Worm (Caenorhabditis elegans) whole organism, late embryonic: ENCODE results near the gene lyst-1.

ENCODE experiments used
- C08G9.2 ChIP-seq: sonication (generic microtip); optimal IDR thresholded peaks from 2 replicates; lab custom pipeline; 2016; ENCODE audit warnings: mild to moderate bottlenecking, missing genetic modification characterization, moderate library complexity, missing compliant biosample characterization
- C38D4.7 ChIP-seq: fragments of 200-800 bp; sonication (Bioruptor generic); optimal IDR thresholded peaks from 2 replicates; lab custom pipeline; 2018; ENCODE audit warnings: mild to moderate bottlenecking, missing genetic modification characterization, moderate library complexity, missing compliant biosample characterization
- K02D7.2 ChIP-seq: sonication (generic microtip); optimal IDR thresholded peaks from 2 replicates; lab custom pipeline; 2017; ENCODE audit warnings: mild to moderate bottlenecking, missing genetic modification characterization, missing compliant biosample characterization
- K09A11.1 ChIP-seq: sonication (generic microtip); optimal IDR thresholded peaks from 2 replicates; lab custom pipeline; 2017; ENCODE audit warnings: antibody characterized with exemption, mild to moderate bottlenecking, missing genetic modification characterization, missing compliant biosample characterization; ENCODE audit not compliant: insufficient read depth
- ahr-1 ChIP-seq: sonication (generic microtip); optimal IDR thresholded peaks from 2 replicates; lab custom pipeline; 2016; ENCODE audit warnings: missing genetic modification characterization, missing compliant biosample characterization
- ama-1 ChIP-seq: fragments of 150-350 bp; optimal IDR thresholded peaks from 2 replicates; lab custom pipeline; 2014
- ceh-19 ChIP-seq: fragments of 200-800 bp; sonication (Bioruptor generic); optimal IDR thresholded peaks from 2 replicates; lab custom pipeline; 2018; ENCODE audit warnings: mild to moderate bottlenecking, missing genetic modification characterization, missing compliant biosample characterization
- ceh-30 ChIP-seq: fragments of 150-350 bp; optimal IDR thresholded peaks from 2 replicates; lab custom pipeline; 2014; ENCODE audit warnings: missing biosample characterization, missing genetic modification characterization
- ceh-31 ChIP-seq: sonication (generic microtip); optimal IDR thresholded peaks from 2 replicates; lab custom pipeline; 2016; ENCODE audit warnings: missing genetic modification characterization, missing compliant biosample characterization
- ceh-45 ChIP-seq: fragments of 200-800 bp; sonication (Bioruptor generic); IDR thresholded peaks from 2 replicates; pipeline ENCODE4 v1.3.6; 2022; ENCODE audit warnings: missing genetic modification reagents, missing genetic modification characterization, missing compliant biosample characterization
- ceh-48 ChIP-seq: sonication (generic microtip); optimal IDR thresholded peaks from 2 replicates; lab custom pipeline; 2016; ENCODE audit warnings: missing genetic modification characterization, inconsistent platforms, missing compliant biosample characterization
- ceh-6 ChIP-seq: fragments of 200-800 bp; sonication (Bioruptor generic); optimal IDR thresholded peaks from 2 replicates; lab custom pipeline; 2018; ENCODE audit warnings: mild to moderate bottlenecking, missing genetic modification characterization, missing compliant biosample characterization
- dmd-4 ChIP-seq: sonication (generic microtip); optimal IDR thresholded peaks from 2 replicates; lab custom pipeline; 2016; ENCODE audit warnings: borderline replicate concordance, missing genetic modification characterization, missing compliant biosample characterization
- ets-4 ChIP-seq: sonication (generic microtip); optimal IDR thresholded peaks from 2 replicates; lab custom pipeline; 2016; ENCODE audit warnings: missing genetic modification characterization, missing compliant biosample characterization
- eyg-1 ChIP-seq: sonication (generic microtip); optimal IDR thresholded peaks from 2 replicates; lab custom pipeline; 2016; ENCODE audit warnings: missing genotype, missing genetic modification characterization, missing compliant biosample characterization
- fax-1 ChIP-seq: sonication (generic microtip); optimal IDR thresholded peaks from 2 replicates; lab custom pipeline; 2016; ENCODE audit warnings: missing genotype, missing genetic modification characterization, missing compliant biosample characterization
- fkh-6 ChIP-seq: sonication (generic microtip); optimal IDR thresholded peaks from 2 replicates; lab custom pipeline; 2016; ENCODE audit warnings: missing genetic modification characterization, missing compliant biosample characterization
- hlh-13 ChIP-seq: fragments of 200-800 bp; sonication (Bioruptor generic); optimal IDR thresholded peaks from 2 replicates; lab custom pipeline; 2018; ENCODE audit warnings: mild to moderate bottlenecking, missing genetic modification characterization, missing compliant biosample characterization
- hlh-30 ChIP-seq: sonication (generic microtip); optimal IDR thresholded peaks from 2 replicates; lab custom pipeline; 2017; ENCODE audit warnings: antibody characterized with exemption, missing genetic modification characterization, missing compliant biosample characterization; ENCODE audit not compliant: insufficient read depth
- hlh-8 ChIP-seq: sonication (generic microtip); optimal IDR thresholded peaks from 2 replicates; lab custom pipeline; 2016; ENCODE audit warnings: missing genotype, missing genetic modification characterization, missing compliant biosample characterization
- lim-6 ChIP-seq: sonication (generic microtip); optimal IDR thresholded peaks from 2 replicates; lab custom pipeline; 2016; ENCODE audit warnings: missing genetic modification characterization, missing compliant biosample characterization
- madf-2 ChIP-seq: sonication (generic microtip); optimal IDR thresholded peaks from 2 replicates; lab custom pipeline; 2017; ENCODE audit warnings: missing genetic modification characterization, missing compliant biosample characterization
- mec-3 ChIP-seq: sonication (generic microtip); optimal IDR thresholded peaks from 2 replicates; lab custom pipeline; 2016; ENCODE audit warnings: borderline replicate concordance, missing genetic modification characterization, missing compliant biosample characterization
- nhr-11 ChIP-seq: fragments of 150-350 bp; optimal IDR thresholded peaks from 2 replicates; lab custom pipeline; 2014; ENCODE audit warnings: missing biosample characterization, missing genetic modification characterization
- npax-4 ChIP-seq: sonication (generic microtip); optimal IDR thresholded peaks from 2 replicates; lab custom pipeline; 2016; ENCODE audit warnings: missing genetic modification characterization, missing compliant biosample characterization
- odd-2 ChIP-seq: sonication (generic microtip); optimal IDR thresholded peaks from 2 replicates; lab custom pipeline; 2017; ENCODE audit warnings: antibody characterized with exemption, mild to moderate bottlenecking, missing genetic modification characterization, missing compliant biosample characterization
- pag-3 ChIP-seq: sonication (generic microtip); optimal IDR thresholded peaks from 2 replicates; lab custom pipeline; 2016; ENCODE audit warnings: missing compliant biosample characterization, missing genetic modification characterization, borderline replicate concordance
- pat-9 ChIP-seq: fragments of 200-800 bp; sonication (Bioruptor generic); optimal IDR thresholded peaks from 2 replicates; lab custom pipeline; 2018; ENCODE audit warnings: mild to moderate bottlenecking, missing genetic modification characterization, moderate library complexity, missing compliant biosample characterization
- pax-1 ChIP-seq: fragments of 150-350 bp; optimal IDR thresholded peaks from 2 replicates; lab custom pipeline; 2014; ENCODE audit warnings: missing biosample characterization, missing genetic modification characterization
- pha-2 ChIP-seq: sonication (generic microtip); optimal IDR thresholded peaks from 2 replicates; lab custom pipeline; 2017; ENCODE audit warnings: mild to moderate bottlenecking, missing genetic modification characterization, missing compliant biosample characterization
- pqm-1 ChIP-seq: sonication (generic microtip); optimal IDR thresholded peaks from 2 replicates; lab custom pipeline; 2016; ENCODE audit warnings: missing genetic modification characterization, missing compliant biosample characterization
- pros-1 ChIP-seq: fragments of 150-350 bp; optimal IDR thresholded peaks from 2 replicates; lab custom pipeline; 2014; ENCODE audit warnings: missing biosample characterization, missing genetic modification reagents, missing genetic modification characterization
- rnt-1 ChIP-seq: sonication (generic microtip); optimal IDR thresholded peaks from 2 replicates; lab custom pipeline; 2016; ENCODE audit warnings: missing genetic modification characterization, missing compliant biosample characterization
- sdc-2 ChIP-seq: sonication (generic microtip); optimal IDR thresholded peaks from 2 replicates; lab custom pipeline; 2016; ENCODE audit warnings: missing genotype, missing genetic modification characterization, missing compliant biosample characterization
- sox-2 ChIP-seq: fragments of 200-800 bp; sonication (Bioruptor generic); IDR thresholded peaks from 2 replicates; pipeline ENCODE4 v1.3.6; 2022; ENCODE audit warnings: missing genetic modification reagents, missing genetic modification characterization, missing compliant biosample characterization
- tbx-7 ChIP-seq: sonication (generic microtip); optimal IDR thresholded peaks from 2 replicates; lab custom pipeline; 2016; ENCODE audit warnings: missing genotype, missing genetic modification characterization, missing compliant biosample characterization
- ttx-3 ChIP-seq: sonication (generic microtip); optimal IDR thresholded peaks from 2 replicates; lab custom pipeline; 2016; ENCODE audit warnings: missing genetic modification reagents, missing genetic modification characterization, missing compliant biosample characterization
- unc-3 ChIP-seq, 2 experiments: fragments of 200-800 bp in 1 of 2; sonication (Bioruptor generic) in 1 of 2; sonication (generic microtip) in 1 of 2; conservative IDR thresholded peaks in 1 of 2; optimal IDR thresholded peaks in 1 of 2; 2 replicates each; pipeline versions ENCODE4 v1.3.6 to Lab custom; 2016 to 2022; ENCODE audit warnings: missing compliant biosample characterization in 2 of 2, missing genetic modification characterization in 2 of 2, missing genetic modification reagents in 1 of 2
- unc-55 ChIP-seq: sonication (generic microtip); optimal IDR thresholded peaks from 2 replicates; lab custom pipeline; 2017; ENCODE audit warnings: missing biosample characterization, missing genetic modification reagents, missing genetic modification characterization

lyst-1 gene

ce11 chrX:12114024-12114423 lies 26.9 kb downstream of the lyst-1 start, which contains the start of gene lgc-15:
lgc-15 (plus strand) TSS chrX:12114324.
- no peak for TF ChIP-seq ama-1
- TF ChIP-seq ceh-48 (tag; lab: Kevin White, UChicago), result no peak
- TF ChIP-seq nhr-11, result no peak
- no peak for TF ChIP-seq hlh-8 (tag; lab: Kevin White, UChicago)
- TF ChIP-seq K09A11.1 (tag; lab: Kevin White, UChicago), result no peak
- no peak for TF ChIP-seq mec-3
- no peak for TF ChIP-seq ceh-6 (GFP tag; lab: Kevin White, UChicago)
- TF ChIP-seq eyg-1 (tag; lab: Kevin White, UChicago), result no peak
- TF ChIP-seq pros-1 (tag; lab: Kevin White, UChicago), result no peak
- no peak for TF ChIP-seq hlh-13 (GFP tag; lab: Kevin White, UChicago)
- no peak for TF ChIP-seq pat-9 (tag; lab: Kevin White, UChicago)
- TF ChIP-seq ets-4 (tag; lab: Kevin White, UChicago), result no peak
- no peak for TF ChIP-seq hlh-30 (tag; lab: Kevin White, UChicago)
- TF ChIP-seq fax-1 (tag; lab: Kevin White, UChicago), result no peak

ce11 chrX:12111213-12111612 lies 29.7 kb downstream of the lyst-1 start, which contains the start of gene lgc-14:
lgc-14 (plus strand) TSS chrX:12111513.
- TF ChIP-seq npax-4 (tag; lab: Kevin White, UChicago), result no peak
- TF ChIP-seq odd-2 (tag; lab: Kevin White, UChicago), result no peak
- no peak for TF ChIP-seq fax-1 (tag; lab: Kevin White, UChicago)
- TF ChIP-seq unc-3 (GFP tag; conservative IDR thresholded peaks at IDR 0.05; lab: Robert Waterston, UW), result no peak
- TF ChIP-seq unc-3 (tag; optimal IDR thresholded peaks at IDR 0.05; lab: Kevin White, UChicago), result no peak
- TF ChIP-seq unc-55 (GFP tag; lab: Kevin White, UChicago), result no peak
- TF ChIP-seq ceh-30, result no peak
- no peak for TF ChIP-seq ceh-19 (GFP tag; lab: Kevin White, UChicago)
- TF ChIP-seq mec-3, result no peak
- no peak for TF ChIP-seq fkh-6 (tag; lab: Kevin White, UChicago)
- TF ChIP-seq pqm-1 (tag; lab: Kevin White, UChicago), result no peak
- no peak for TF ChIP-seq pax-1 (tag; lab: Kevin White, UChicago)
- TF ChIP-seq pha-2 (tag; lab: Kevin White, UChicago), result no peak
- TF ChIP-seq ceh-31 (tag; lab: Kevin White, UChicago), result no peak

ce11 chrX:12108517-12109216 lies 32.3 kb downstream of the lyst-1 start, which contains the start of the genes W03G11.2 and lgc-13:
W03G11.2 (minus strand) TSS chrX:12108617.
lgc-13 (plus strand) TSS chrX:12109166.
- TF ChIP-seq madf-2, result no peak
- no peak for TF ChIP-seq C38D4.7 (GFP tag; lab: Kevin White, UChicago)
- no peak for TF ChIP-seq fkh-6 (tag; lab: Kevin White, UChicago)
- no peak for TF ChIP-seq ahr-1
- no peak for TF ChIP-seq K02D7.2 (tag; lab: Kevin White, UChicago)
- TF ChIP-seq hlh-8 (tag; lab: Kevin White, UChicago), result no peak
- TF ChIP-seq hlh-13 (GFP tag; lab: Kevin White, UChicago), result no peak
- no peak for TF ChIP-seq ttx-3 (tag; lab: Kevin White, UChicago)
- no peak for TF ChIP-seq dmd-4 (tag; lab: Kevin White, UChicago)
- no peak for TF ChIP-seq sdc-2
- no peak for TF ChIP-seq lim-6 (tag; lab: Kevin White, UChicago)
- no peak for TF ChIP-seq odd-2 (tag; lab: Kevin White, UChicago)
- TF ChIP-seq K09A11.1 (tag; lab: Kevin White, UChicago), result no peak
- no peak for TF ChIP-seq rnt-1 (tag; lab: Kevin White, UChicago)
- no peak for TF ChIP-seq ceh-45 (GFP tag; lab: Robert Waterston, UW)
- TF ChIP-seq pag-3, result no peak
- no peak for TF ChIP-seq tbx-7 (tag; lab: Kevin White, UChicago)
- no peak for TF ChIP-seq C08G9.2 (tag; lab: Kevin White, UChicago)
- TF ChIP-seq unc-3 (GFP tag; conservative IDR thresholded peaks at IDR 0.05; lab: Robert Waterston, UW), result no peak
- TF ChIP-seq unc-3 (tag; optimal IDR thresholded peaks at IDR 0.05; lab: Kevin White, UChicago), result no peak
- TF ChIP-seq sox-2 (GFP tag; lab: Robert Waterston, UW), result no peak
